Fruit fly (Drosophila melanogaster): ENCODE measurements around the gene Eig71Ea.

Gene Eig71Ea

dm6 chr3L:15675111-15675510 lies 25.6 kb upstream of the Eig71Ea start (continued):
- no peak for TF ChIP-seq Eip75B (GFP tag; optimal IDR thresholded peaks at IDR 0.05)
- TF ChIP-seq CG8119 (GFP tag; IDR thresholded peaks at IDR 0.05), result 0 out of 3 replicates have a peak, but pooled peaks have one; percentile 30
- no peak for TF ChIP-seq eg (GFP tag; IDR thresholded peaks at IDR 0.05)
- TF ChIP-seq CG34406 (GFP tag; optimal IDR thresholded peaks at IDR 0.05), result no peak
- no peak for TF ChIP-seq CG7368 (GFP tag; optimal IDR thresholded peaks at IDR 0.05)
- peak; percentile 11 for TF ChIP-seq achi (GFP tag; optimal IDR thresholded peaks at IDR 0.05)

DNA sequence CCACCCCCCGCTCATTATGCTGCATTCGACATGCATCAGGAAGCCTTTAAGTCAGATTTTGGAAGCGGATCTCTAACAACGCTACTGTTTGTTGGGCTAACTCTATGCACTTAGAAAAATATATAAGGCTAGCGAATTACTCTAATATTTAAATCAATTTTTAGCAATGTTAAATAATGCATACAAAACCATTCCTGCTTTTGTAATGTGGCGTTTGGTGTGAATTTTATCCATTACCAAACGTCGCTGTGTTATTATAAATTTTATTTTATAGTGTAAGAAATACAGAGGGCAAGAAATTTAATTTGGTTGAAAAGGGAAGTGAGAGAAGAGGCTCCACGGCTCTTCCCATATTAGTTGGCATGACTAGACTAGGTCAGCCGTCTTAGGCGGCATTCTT lies 23.3 kb upstream of the Eig71Ea start:
- TF ChIP-seq Hr38 (GFP tag; optimal IDR thresholded peaks at IDR 0.05) (no peak), Eip78C (GFP tag) (peak; percentile 43), CG16779 (tag; optimal IDR thresholded peaks at IDR 0.05) (no peak), esn (GFP tag; optimal IDR thresholded peaks at IDR 0.05) (peak; percentile 4), CG3919 (GFP tag; optimal IDR thresholded peaks at IDR 0.05) (no peak), acj6 (GFP tag; optimal IDR thresholded peaks at IDR 0.05) (peak; percentile 6)

DNA sequence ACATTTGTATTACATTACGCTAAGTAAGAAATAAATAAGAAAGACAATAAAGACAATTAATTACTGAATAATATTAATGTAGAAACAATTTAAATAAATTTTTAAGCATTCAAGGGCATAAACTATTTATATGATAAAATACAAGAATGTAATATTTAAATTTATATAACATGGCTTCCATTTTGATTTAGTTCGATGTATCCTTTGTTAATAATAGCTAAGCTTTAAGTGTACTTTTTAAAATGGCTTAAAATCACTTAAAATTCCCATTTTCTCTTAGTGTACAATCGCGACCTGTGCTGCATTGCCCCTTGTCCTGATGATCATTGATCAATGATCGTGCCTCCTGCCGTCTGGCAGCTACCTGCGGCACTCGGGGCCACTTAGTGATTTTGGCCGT lies 21.0 kb upstream of the Eig71Ea start:
- TF ChIP-seq acj6 (GFP tag; optimal IDR thresholded peaks at IDR 0.05) (peak; percentile 2), topi (GFP tag; optimal IDR thresholded peaks at IDR 0.05) (peak; percentile 17), CG34406 (GFP tag; optimal IDR thresholded peaks at IDR 0.05) (peak; percentile 47), CG11762 (GFP tag; optimal IDR thresholded peaks at IDR 0.05; ENCODE audit: insufficient read depth) (no peak), svp (GFP tag) (peak; percentile 78), CG3919 (GFP tag; optimal IDR thresholded peaks at IDR 0.05) (peak; percentile 21), achi (GFP tag; optimal IDR thresholded peaks at IDR 0.05) (peak; percentile 12), Smox (GFP tag; optimal IDR thresholded peaks at IDR 0.05) (peak; percentile 24), CG11294 (GFP tag; IDR thresholded peaks at IDR 0.05) (no peak), esn (GFP tag; optimal IDR thresholded peaks at IDR 0.05) (peak; percentile 38), Eip78C (GFP tag) (peak; percentile 48), CG6792 (GFP tag; optimal IDR thresholded peaks at IDR 0.05) (peak; percentile 26), CG10631 (GFP tag; optimal IDR thresholded peaks at IDR 0.05) (peak; percentile 21), cyc (GFP tag; optimal IDR thresholded peaks at IDR 0.05) (peak; percentile 9), vri (GFP tag; optimal IDR thresholded peaks at IDR 0.05) (peak; percentile 3), Blimp-1 (GFP tag; optimal IDR thresholded peaks at IDR 0.05) (peak; percentile 9), Ets21C (GFP tag; optimal IDR thresholded peaks at IDR 0.05) (no peak), CG4318 (GFP tag; optimal IDR thresholded peaks at IDR 0.05) (no peak), Met (GFP tag; optimal IDR thresholded peaks at IDR 0.05) (peak; percentile 21)

DNA sequence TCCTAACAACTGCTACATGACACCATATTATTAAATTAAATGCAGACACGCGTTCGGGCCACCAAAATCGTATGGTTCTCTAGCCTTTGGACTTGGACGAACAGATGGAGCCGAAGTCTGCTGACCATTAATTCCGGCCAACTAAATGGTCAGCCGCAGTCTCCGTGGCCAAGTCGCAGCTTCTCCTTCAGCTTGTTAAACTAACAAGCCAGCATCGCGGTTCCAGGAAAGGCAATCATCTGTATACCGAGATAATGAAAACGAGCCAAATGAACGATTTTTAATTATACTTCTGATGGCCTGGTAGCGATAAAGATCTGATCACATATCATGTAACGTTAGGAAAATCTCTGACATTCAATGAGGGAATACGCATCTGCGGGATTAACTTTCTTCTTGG lies 20.5 kb upstream of the Eig71Ea start:
- no peak for TF ChIP-seq CG31627 (GFP tag; optimal IDR thresholded peaks at IDR 0.05)
- TF ChIP-seq CG1621 (tag; optimal IDR thresholded peaks at IDR 0.05), result no peak
- no peak for TF ChIP-seq CG32006 (GFP tag; optimal IDR thresholded peaks at IDR 0.05)
- TF ChIP-seq net (GFP tag; optimal IDR thresholded peaks at IDR 0.05), result no peak
- TF ChIP-seq CG15336 (GFP tag; IDR thresholded peaks at IDR 0.05), result no peak
- no peak for TF ChIP-seq Sox102F (GFP tag; optimal IDR thresholded peaks at IDR 0.05)
- no peak for TF ChIP-seq cyc (GFP tag; optimal IDR thresholded peaks at IDR 0.05)
- no peak for TF ChIP-seq Hr38 (GFP tag; optimal IDR thresholded peaks at IDR 0.05)
- no peak for TF ChIP-seq CG11294 (GFP tag; IDR thresholded peaks at IDR 0.05)
- no peak for TF ChIP-seq dsx (GFP tag; optimal IDR thresholded peaks at IDR 0.05; ENCODE audit: poor library complexity, severe bottlenecking)
- no peak for TF ChIP-seq dac (GFP tag; optimal IDR thresholded peaks at IDR 0.05)
- TF ChIP-seq CG10669 (GFP tag; optimal IDR thresholded peaks at IDR 0.05), result no peak
- TF ChIP-seq Ets21C (GFP tag; optimal IDR thresholded peaks at IDR 0.05), result no peak
- TF ChIP-seq Eip75B (GFP tag; optimal IDR thresholded peaks at IDR 0.05), result no peak
- TF ChIP-seq pdm3 (GFP tag; optimal IDR thresholded peaks at IDR 0.05), result no peak
- TF ChIP-seq ss (GFP tag; optimal IDR thresholded peaks at IDR 0.05), result no peak

Data from whole organism, prepupa.